Fruit fly (Drosophila melanogaster): ENCODE results near the gene Ir94e.

dm6 chr3R:23395720-23396119, 9.6 kb upstream of the Ir94e start:
- TF ChIP-seq CG14711 (tag; optimal IDR thresholded peaks at IDR 0.05) (no peak), CG11617 (GFP tag; optimal IDR thresholded peaks at IDR 0.05) (no peak), CG33017 (tag; optimal IDR thresholded peaks at IDR 0.05) (no peak), bab1 (GFP tag; optimal IDR thresholded peaks at IDR 0.05) (no peak), CG5204 (GFP tag; optimal IDR thresholded peaks at IDR 0.05) (no peak), tj (GFP tag; optimal IDR thresholded peaks at IDR 0.05) (no peak), cic (GFP tag; optimal IDR thresholded peaks at IDR 0.05) (no peak), CG1620 (GFP tag; optimal IDR thresholded peaks at IDR 0.05) (no peak), kay (GFP tag; ENCODE audit: borderline replicate concordance) (no peak), cnc (optimal IDR thresholded peaks at IDR 0.05) (no peak), pad (GFP tag; optimal IDR thresholded peaks at IDR 0.05) (no peak), Hr96 (GFP tag; optimal IDR thresholded peaks at IDR 0.05) (no peak)
